Fruit fly (Drosophila melanogaster) whole organism: ENCODE results near the gene CG4502.

Source experiments
- CG8478 ChIP-seq: fragments of >200 bp; optimal IDR thresholded peaks from 2 replicates; lab custom pipeline; 2018; ENCODE audit warnings: inconsistent platforms
- Dll ChIP-seq: fragments of >200 bp; optimal IDR thresholded peaks from 2 replicates; lab custom pipeline; 2017
- EcR ChIP-seq, 2 experiments: fragments of >200 bp; optimal IDR thresholded peaks; 2 replicates each; lab custom pipeline; 2017; ENCODE audit warnings: missing biosample characterization in 2 of 2, missing genetic modification characterization in 2 of 2, missing genetic modification reagents in 2 of 2
- pan ChIP-seq: fragments of >200 bp; optimal IDR thresholded peaks from 2 replicates; lab custom pipeline; 2017
- psq ChIP-seq: fragments of >200 bp; optimal IDR thresholded peaks from 2 replicates; lab custom pipeline; 2017
- usp ChIP-seq: fragments of >200 bp; optimal IDR thresholded peaks from 2 replicates; lab custom pipeline; 2017; ENCODE audit warnings: missing biosample characterization, missing genetic modification characterization, mixed read lengths

CG4502 gene

DNA sequence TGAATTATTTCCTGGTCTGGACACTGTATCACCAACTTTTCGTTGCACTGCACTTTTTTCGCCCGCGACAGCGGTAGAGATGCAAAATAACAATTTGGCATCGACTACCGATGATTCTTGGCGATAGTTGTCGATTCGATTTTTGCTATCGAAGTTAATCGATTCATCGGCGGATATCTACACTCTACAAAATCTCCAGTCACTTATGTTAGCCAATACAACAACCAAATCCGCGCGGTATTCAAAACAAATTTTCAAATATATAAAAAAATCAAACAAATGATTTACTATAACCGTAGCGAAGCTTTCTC lies at the start of gene CG4502:
Gene CG4502 (minus strand): TSS at position 93 of the 311 bp plus-strand sequence.
- TF ChIP-seq usp (GFP tag; lab: Kevin White, UChicago) (no peak), pan (lab: Kevin White, UChicago) (no peak), EcR (GFP tag; optimal IDR thresholded peaks at IDR 0.05; lab: Kevin White, UChicago) (no peak), CG8478 (lab: Kevin White, UChicago) (no peak)

dm6 chr2L:7252882-7253281 lies 48.8 kb upstream of the CG4502 start, which contains the start of gene CG13786:
TSS of gene CG13786 (minus strand) at chr2L:7252982.
- TF ChIP-seq pan (lab: Kevin White, UChicago) (no peak), psq (no peak), CG8478 (lab: Kevin White, UChicago) (no peak), Dll (lab: Kevin White, UChicago) (no peak), usp (GFP tag; lab: Kevin White, UChicago) (no peak), EcR (GFP tag; optimal IDR thresholded peaks at IDR 0.05; lab: Kevin White, UChicago) (no peak)

DNA sequence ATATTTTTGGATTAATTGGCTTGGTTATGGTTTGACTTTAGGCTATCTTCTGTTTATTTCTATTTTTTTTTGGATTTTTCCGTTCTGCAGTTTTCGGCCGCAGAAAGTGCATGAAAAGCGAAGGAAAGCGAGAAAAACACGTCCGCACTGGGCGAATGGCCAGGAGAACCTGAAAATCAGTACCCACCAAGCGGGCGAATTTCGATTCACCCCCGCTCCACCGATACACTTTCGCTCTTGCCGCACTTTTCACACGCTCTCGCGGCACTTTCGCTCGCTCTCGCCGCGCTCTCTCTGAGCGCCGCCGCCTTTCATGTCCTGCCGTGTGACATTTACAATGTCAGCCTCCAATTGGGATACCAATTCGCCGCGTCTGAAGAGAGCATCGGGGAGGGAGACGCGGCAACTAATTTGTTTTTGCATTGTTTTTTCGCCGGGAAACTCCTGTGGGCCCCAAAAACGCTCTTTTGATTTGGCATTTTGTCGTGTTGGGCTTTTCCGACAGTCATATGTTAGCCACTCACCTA lies 45.3 kb upstream of the CG4502 start, which contains the start of gene Ndae1:
Gene Ndae1 (minus strand): TSS at position 51 of the 527 bp plus-strand sequence.
- TF ChIP-seq CG8478 (lab: Kevin White, UChicago) (no peak), Dll (lab: Kevin White, UChicago) (no peak), pan (lab: Kevin White, UChicago) (no peak), usp (GFP tag; lab: Kevin White, UChicago) (no peak), EcR (GFP tag; optimal IDR thresholded peaks at IDR 0.05; lab: Kevin White, UChicago) (no peak), psq (no peak)

dm6 chr2L:7248114-7248513 lies 44.0 kb upstream of the CG4502 start:
- no peak for TF ChIP-seq CG8478 (lab: Kevin White, UChicago)
- no peak for TF ChIP-seq EcR (GFP tag; optimal IDR thresholded peaks at IDR 0.05; lab: Kevin White, UChicago)
- TF ChIP-seq psq, result no peak
- no peak for TF ChIP-seq Dll (lab: Kevin White, UChicago)
- TF ChIP-seq usp (GFP tag; lab: Kevin White, UChicago), result no peak
- no peak for TF ChIP-seq pan (lab: Kevin White, UChicago)

DNA sequence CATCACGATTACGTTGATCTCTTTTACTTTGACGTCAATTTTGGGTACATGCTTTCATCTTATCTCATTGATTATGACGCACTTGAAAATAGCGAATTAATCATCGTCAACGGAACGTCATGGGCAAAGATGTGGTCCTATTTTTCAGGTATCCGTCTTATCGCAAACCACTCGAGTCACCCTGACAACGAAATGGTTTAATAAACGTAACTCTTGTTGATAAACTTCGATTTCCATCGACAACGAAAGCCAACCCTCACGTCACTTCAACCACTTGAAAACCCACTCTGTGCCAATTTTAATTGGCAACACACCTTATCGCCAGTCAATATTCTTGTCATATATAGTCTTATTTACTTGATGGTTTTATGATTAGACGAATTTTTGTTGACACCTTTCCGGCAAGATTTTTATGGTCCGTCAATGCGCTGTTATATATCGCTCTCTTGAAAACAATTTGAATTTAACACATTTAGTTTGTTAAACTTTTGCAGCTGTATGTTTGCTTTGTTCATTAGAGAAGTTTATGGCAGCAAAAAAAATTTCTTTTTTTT lies 38.3 kb upstream of the CG4502 start:
- TF ChIP-seq CG8478 (lab: Kevin White, UChicago), result no peak
- no peak for TF ChIP-seq Dll (lab: Kevin White, UChicago)
- no peak for TF ChIP-seq psq
- no peak for TF ChIP-seq EcR (GFP tag; optimal IDR thresholded peaks at IDR 0.05; lab: Kevin White, UChicago)
- no peak for TF ChIP-seq usp (GFP tag; lab: Kevin White, UChicago)

DNA sequence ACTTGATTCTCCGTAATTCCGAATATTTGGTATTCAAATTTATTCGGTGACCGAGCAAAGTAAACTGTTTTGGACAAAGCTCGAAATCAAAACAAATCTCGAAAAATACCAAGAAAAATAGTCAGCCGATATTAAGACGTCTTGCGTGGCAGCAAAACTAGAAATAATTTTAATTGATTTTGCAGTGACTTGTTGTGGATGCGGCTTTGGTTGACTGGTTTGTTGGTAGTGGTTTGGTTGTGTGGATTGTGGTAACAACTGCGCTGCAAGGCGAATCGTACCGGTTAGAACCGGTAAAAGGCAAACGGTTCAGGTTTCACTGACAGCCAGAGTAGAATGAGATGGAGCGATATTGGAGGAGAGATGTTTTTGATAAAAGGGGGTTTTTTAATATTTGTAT lies 37.4 kb upstream of the CG4502 start:
- TF ChIP-seq psq (no peak), EcR (GFP tag; optimal IDR thresholded peaks at IDR 0.05; lab: Kevin White, UChicago) (no peak), pan (lab: Kevin White, UChicago) (no peak), Dll (lab: Kevin White, UChicago) (no peak), usp (GFP tag; lab: Kevin White, UChicago) (no peak), CG8478 (lab: Kevin White, UChicago) (no peak)

dm6 chr2L:7240964-7241363 lies 36.9 kb upstream of the CG4502 start:
- TF ChIP-seq Dll (lab: Kevin White, UChicago) (no peak), usp (GFP tag; lab: Kevin White, UChicago) (no peak), psq (no peak), pan (lab: Kevin White, UChicago) (no peak), EcR (GFP tag; optimal IDR thresholded peaks at IDR 0.05; lab: Kevin White, UChicago) (no peak), CG8478 (lab: Kevin White, UChicago) (no peak)

DNA sequence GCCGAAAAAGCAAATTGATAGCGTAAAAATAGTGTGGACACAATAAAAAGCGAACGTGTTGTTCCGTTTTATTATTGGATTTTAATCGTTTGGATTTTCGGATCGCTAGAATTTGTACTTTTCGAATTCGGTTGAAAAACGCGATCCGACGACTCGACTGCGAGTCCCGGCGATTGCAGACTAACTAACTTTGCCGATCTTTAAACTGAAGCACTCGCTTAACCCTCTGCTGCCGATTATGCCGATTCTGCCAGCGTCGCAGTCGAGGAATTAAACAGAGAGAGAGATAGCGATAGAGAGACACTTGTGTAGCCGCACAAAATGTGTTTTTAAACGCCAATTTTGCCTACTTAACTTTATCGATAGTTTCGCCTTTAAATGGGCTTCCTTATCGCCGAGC lies 36.2 kb upstream of the CG4502 start:
- TF ChIP-seq EcR (GFP tag; optimal IDR thresholded peaks at IDR 0.05; lab: Kevin White, UChicago) (no peak), CG8478 (lab: Kevin White, UChicago) (no peak), pan (lab: Kevin White, UChicago) (no peak), Dll (lab: Kevin White, UChicago) (no peak), usp (GFP tag; lab: Kevin White, UChicago) (no peak)

dm6 chr2L:7239310-7239709 lies 35.2 kb upstream of the CG4502 start:
- TF ChIP-seq Dll (lab: Kevin White, UChicago) (no peak), psq (no peak), usp (GFP tag; lab: Kevin White, UChicago) (no peak), pan (lab: Kevin White, UChicago) (no peak), CG8478 (lab: Kevin White, UChicago) (no peak), EcR (GFP tag; optimal IDR thresholded peaks at IDR 0.05; lab: Kevin White, UChicago) (no peak)

DNA sequence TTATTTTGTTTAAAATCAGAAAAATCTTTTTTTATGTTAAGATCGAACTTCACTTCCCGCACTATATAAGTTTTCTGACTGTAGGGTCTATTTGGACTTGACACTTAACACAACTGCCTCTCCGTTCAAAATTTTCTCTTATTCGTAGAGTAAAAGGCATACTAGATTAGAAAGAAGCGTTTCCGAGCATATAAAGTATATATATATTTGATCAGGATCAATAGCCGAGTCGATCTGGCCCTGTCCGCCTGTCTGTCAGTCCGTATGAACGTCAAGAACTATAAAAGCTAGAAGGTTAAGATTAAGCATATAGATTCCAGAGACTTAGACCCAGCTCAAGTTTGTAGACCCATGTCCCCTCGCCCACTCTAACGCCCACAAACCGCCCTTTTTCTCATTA lies 28.6 kb upstream of the CG4502 start, which contains the start of gene CG43800:
Gene CG43800 (minus strand): TSS at position 101 of the 400 bp plus-strand sequence.
- TF ChIP-seq CG8478 (lab: Kevin White, UChicago), result no peak

dm6 chr2L:7227434-7227833 lies 23.4 kb upstream of the CG4502 start, which contains the start of gene CG43799:
TSS of gene CG43799 (plus strand) at chr2L:7227734.
- TF ChIP-seq EcR (GFP tag; optimal IDR thresholded peaks at IDR 0.05; lab: Kevin White, UChicago), result no peak
- TF ChIP-seq pan (lab: Kevin White, UChicago), result no peak
- TF ChIP-seq psq, result no peak
- no peak for TF ChIP-seq Dll (lab: Kevin White, UChicago)
- no peak for TF ChIP-seq usp (GFP tag; lab: Kevin White, UChicago)
- TF ChIP-seq CG8478 (lab: Kevin White, UChicago), result no peak

DNA sequence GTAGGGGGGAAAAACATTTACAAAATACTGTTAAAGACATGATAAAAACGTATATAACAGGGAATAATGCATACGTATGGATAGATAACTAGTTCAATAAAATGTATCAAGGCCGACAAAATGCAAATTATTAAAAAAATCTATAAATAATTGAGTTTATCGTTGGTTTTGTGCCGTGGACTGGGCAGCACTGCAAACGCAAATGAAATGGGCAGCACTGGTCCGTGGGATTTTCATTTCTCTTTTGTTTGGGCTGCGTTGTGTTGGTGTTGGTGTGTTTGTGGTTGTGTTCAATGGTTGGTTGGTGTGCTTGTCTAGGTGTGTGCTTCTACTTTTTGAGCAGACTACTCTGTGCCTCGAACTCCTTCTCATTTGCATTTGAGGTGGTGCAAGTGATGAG lies 22.5 kb upstream of the CG4502 start:
- TF ChIP-seq psq (no peak), usp (GFP tag; lab: Kevin White, UChicago) (no peak), Dll (lab: Kevin White, UChicago) (no peak), CG8478 (lab: Kevin White, UChicago) (no peak), EcR (GFP tag; optimal IDR thresholded peaks at IDR 0.05; lab: Kevin White, UChicago) (no peak)
